Worm (Caenorhabditis elegans): Measurements from ENCODE around the gene hpo-31.

DNA sequence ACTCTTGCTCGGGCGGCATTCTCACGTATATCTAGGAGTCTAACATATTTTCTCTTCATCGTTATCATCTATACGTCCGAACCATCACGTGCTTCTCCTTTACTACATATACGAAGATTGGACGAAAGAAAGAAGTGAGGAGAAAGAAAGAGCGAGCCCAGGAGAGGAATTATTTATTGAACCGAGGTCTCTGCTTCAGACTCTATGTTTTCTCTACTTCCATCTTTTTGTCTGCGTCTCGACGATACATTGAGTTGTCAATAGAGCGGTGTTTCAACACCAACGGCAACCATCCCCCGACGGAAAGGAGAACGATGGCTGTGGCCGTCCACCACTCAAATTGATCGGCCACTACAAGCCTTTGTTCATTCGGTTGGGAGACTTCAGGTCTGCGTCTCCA lies 33.5 kb upstream of the hpo-31 start:
- TF ChIP-seq him-1 (tag; optimal IDR thresholded peaks at IDR 0.05) (peak; percentile 58), W03F9.2 (tag; optimal IDR thresholded peaks at IDR 0.05) (peak; percentile 84)
